Worm (Caenorhabditis elegans) whole organism, young adult: ENCODE measurements around the gene spp-16.

ENCODE experiments used
- B0261.1 ChIP-seq: sonication (generic microtip); optimal IDR thresholded peaks from 2 replicates; lab custom pipeline; 2016; ENCODE audit warnings: mild to moderate bottlenecking, missing genetic modification characterization, moderate library complexity, missing compliant biosample characterization
- B0336.3 ChIP-seq: fragments of 200-800 bp; sonication (Bioruptor generic); IDR thresholded peaks from 2 replicates; pipeline ENCODE4 v1.3.6; 2022; ENCODE audit warnings: missing genetic modification characterization, missing compliant biosample characterization
- C17E4.6 ChIP-seq: fragments of 200-800 bp; sonication (Bioruptor generic); IDR thresholded peaks from 2 replicates; pipeline ENCODE4 v1.3.6; 2022; ENCODE audit warnings: missing genetic modification reagents, missing genetic modification characterization, missing compliant biosample characterization
- F39B2.1 ChIP-seq: fragments of 200-800 bp; sonication (Bioruptor generic); IDR thresholded peaks from 2 replicates; pipeline ENCODE4 v1.3.6; 2022; ENCODE audit warnings: missing genetic modification reagents, missing genetic modification characterization, missing compliant biosample characterization
- K12H6.12 ChIP-seq: fragments of 200-800 bp; sonication (Bioruptor generic); optimal IDR thresholded peaks from 2 replicates; lab custom pipeline; 2018; ENCODE audit warnings: mild to moderate bottlenecking, missing genetic modification characterization, missing compliant biosample characterization
- T26A5.8 ChIP-seq: sonication (generic microtip); optimal IDR thresholded peaks from 2 replicates; lab custom pipeline; 2016; ENCODE audit warnings: missing genetic modification characterization, missing compliant biosample characterization
- Y53G8AR.9 ChIP-seq: fragments of 200-800 bp; sonication (Bioruptor generic); conservative IDR thresholded peaks from 2 replicates; pipeline ENCODE4 v1.3.6; 2022; ENCODE audit warnings: missing genetic modification reagents, missing genetic modification characterization, missing compliant biosample characterization
- Y67H2A.10 ChIP-seq: fragments of 200-800 bp; sonication (Bioruptor generic); conservative IDR thresholded peaks from 2 replicates; pipeline ENCODE4 v1.3.6; 2022; ENCODE audit warnings: missing genetic modification reagents, missing genetic modification characterization, missing compliant biosample characterization
- akir-1 ChIP-seq: fragments of 200-800 bp; sonication (Bioruptor generic); optimal IDR thresholded peaks from 2 replicates; lab custom pipeline; 2018; ENCODE audit warnings: mild to moderate bottlenecking, missing genetic modification characterization, moderate library complexity, missing compliant biosample characterization
- ama-1 ChIP-seq, 3 experiments: fragments of 150-350 bp in 1 of 3; sonication (generic microtip) in 2 of 3; optimal IDR thresholded peaks; 2 replicates each; lab custom pipeline; 2014 to 2018; ENCODE audit warnings: missing biosample characterization in 2 of 3, missing genetic modification characterization in 2 of 3, missing genetic modification reagents in 2 of 3
- aptf-2 ChIP-seq: fragments of 200-800 bp; sonication (Bioruptor generic); conservative IDR thresholded peaks from 2 replicates; pipeline ENCODE4 v1.3.6; 2022; ENCODE audit warnings: missing genetic modification reagents, missing genetic modification characterization, missing compliant biosample characterization
- attf-5 ChIP-seq: fragments of 200-800 bp; sonication (Bioruptor generic); optimal IDR thresholded peaks from 2 replicates; lab custom pipeline; 2018; ENCODE audit warnings: mild to moderate bottlenecking, missing genetic modification characterization, missing compliant biosample characterization
- bed-1 ChIP-seq: fragments of 200-800 bp; sonication (Bioruptor generic); IDR thresholded peaks from 2 replicates; pipeline ENCODE4 v1.3.6; 2022; ENCODE audit warnings: missing genetic modification reagents, missing genetic modification characterization, missing compliant biosample characterization
- bed-2 ChIP-seq: fragments of 200-800 bp; sonication (Bioruptor generic); IDR thresholded peaks from 2 replicates; pipeline ENCODE4 v1.3.6; 2022; ENCODE audit warnings: missing genetic modification reagents, missing genetic modification characterization, missing compliant biosample characterization
- cebp-2 ChIP-seq: fragments of 200-800 bp; sonication (Bioruptor generic); IDR thresholded peaks from 2 replicates; pipeline ENCODE4 v1.3.6; 2022; ENCODE audit warnings: missing genetic modification characterization, missing compliant biosample characterization
- ceh-79 ChIP-seq: sonication (generic microtip); optimal IDR thresholded peaks from 2 replicates; lab custom pipeline; 2017; ENCODE audit warnings: mild to moderate bottlenecking, missing genetic modification characterization, missing compliant biosample characterization
- die-1 ChIP-seq: sonication (generic microtip); optimal IDR thresholded peaks from 2 replicates; lab custom pipeline; 2016; ENCODE audit warnings: missing genotype, mild to moderate bottlenecking, missing genetic modification characterization, missing compliant biosample characterization
- dpff-1 ChIP-seq: sonication (generic microtip); optimal IDR thresholded peaks from 2 replicates; lab custom pipeline; 2017; ENCODE audit warnings: mild to moderate bottlenecking, missing genetic modification characterization, missing compliant biosample characterization
- dpl-1 ChIP-seq: fragments of 150-350 bp; optimal IDR thresholded peaks from 2 replicates; lab custom pipeline; 2014; ENCODE audit warnings: missing biosample characterization, missing genetic modification reagents, missing genetic modification characterization
- efl-1 ChIP-seq: fragments of 150-350 bp; optimal IDR thresholded peaks from 2 replicates; lab custom pipeline; 2014; ENCODE audit warnings: missing biosample characterization, missing genetic modification reagents, missing genetic modification characterization
- hlh-12 ChIP-seq: sonication (generic microtip); optimal IDR thresholded peaks from 2 replicates; lab custom pipeline; 2016; ENCODE audit warnings: missing genetic modification characterization, missing compliant biosample characterization
- hlh-26 ChIP-seq: fragments of 200-800 bp; sonication (Bioruptor generic); conservative IDR thresholded peaks from 2 replicates; pipeline ENCODE4 v1.3.6; 2022; ENCODE audit warnings: missing genetic modification reagents, missing genetic modification characterization, missing compliant biosample characterization
- hmg-1.2 ChIP-seq: fragments of 200-800 bp; sonication (Bioruptor generic); IDR thresholded peaks from 2 replicates; pipeline ENCODE4 v1.3.6; 2022; ENCODE audit warnings: missing genetic modification reagents, missing genetic modification characterization, missing compliant biosample characterization
- let-607 ChIP-seq, 2 experiments: fragments of 200-800 bp in 1 of 2; sonication (Bioruptor generic) in 1 of 2; sonication (generic microtip) in 1 of 2; optimal IDR thresholded peaks; 2 replicates each; lab custom pipeline; 2016 to 2018; ENCODE audit warnings: mild to moderate bottlenecking in 2 of 2, missing compliant biosample characterization in 2 of 2, missing genetic modification characterization in 2 of 2, moderate library complexity in 2 of 2, missing genotype in 1 of 2
- lir-1 ChIP-seq: fragments of 200-800 bp; sonication (Bioruptor generic); conservative IDR thresholded peaks from 2 replicates; pipeline ENCODE4 v1.3.6; 2022; ENCODE audit warnings: missing genetic modification reagents, missing genetic modification characterization, missing compliant biosample characterization
- lsy-27 ChIP-seq: sonication (generic microtip); optimal IDR thresholded peaks from 2 replicates; lab custom pipeline; 2017; ENCODE audit warnings: missing genetic modification characterization, mild to moderate bottlenecking, missing compliant biosample characterization, antibody characterized with exemption, missing genotype, borderline replicate concordance; ENCODE audit not compliant: insufficient read depth
- madf-6 ChIP-seq: fragments of 200-800 bp; sonication (Bioruptor generic); IDR thresholded peaks from 2 replicates; pipeline ENCODE4 v1.3.6; 2022; ENCODE audit warnings: missing genetic modification reagents, missing genetic modification characterization, missing compliant biosample characterization
- madf-8 ChIP-seq: fragments of 200-800 bp; sonication (Bioruptor generic); conservative IDR thresholded peaks from 2 replicates; pipeline ENCODE4 v1.3.6; 2022; ENCODE audit warnings: missing genetic modification reagents, missing genetic modification characterization, missing compliant biosample characterization
- mcd-1 ChIP-seq: fragments of 200-800 bp; sonication (Bioruptor generic); IDR thresholded peaks from 2 replicates; pipeline ENCODE4 v1.3.6; 2022; ENCODE audit warnings: missing genetic modification reagents, missing genetic modification characterization, missing compliant biosample characterization
- mxl-1 ChIP-seq: sonication (generic microtip); optimal IDR thresholded peaks from 2 replicates; lab custom pipeline; 2016; ENCODE audit warnings: missing genetic modification characterization, missing compliant biosample characterization
- nfya-1 ChIP-seq: sonication (generic microtip); optimal IDR thresholded peaks from 2 replicates; lab custom pipeline; 2017; ENCODE audit warnings: antibody characterized with exemption, missing compliant biosample characterization, missing genetic modification characterization, borderline replicate concordance; ENCODE audit not compliant: insufficient read depth
- nhr-120 ChIP-seq: fragments of 200-800 bp; sonication (Bioruptor generic); IDR thresholded peaks from 2 replicates; pipeline ENCODE4 v1.3.6; 2022; ENCODE audit warnings: missing genetic modification characterization, missing compliant biosample characterization
- nhr-179 ChIP-seq: sonication (generic microtip); optimal IDR thresholded peaks from 2 replicates; lab custom pipeline; 2016; ENCODE audit warnings: mild to moderate bottlenecking, missing genetic modification characterization, missing compliant biosample characterization
- pbrm-1 ChIP-seq: fragments of 200-800 bp; sonication (Bioruptor generic); IDR thresholded peaks from 2 replicates; pipeline ENCODE4 v1.3.6; 2022; ENCODE audit warnings: missing genetic modification reagents, missing genetic modification characterization, missing compliant biosample characterization
- pha-4 ChIP-seq: fragments of 150-350 bp; sonication (generic microtip); optimal IDR thresholded peaks from 2 replicates; lab custom pipeline; 2014; ENCODE audit warnings: missing biosample characterization, missing genetic modification reagents, missing genetic modification characterization
- rec-8 ChIP-seq, 2 experiments: sonication (generic microtip); optimal IDR thresholded peaks; 2 replicates each; lab custom pipeline; 2016; ENCODE audit warnings: mild to moderate bottlenecking in 2 of 2, missing genetic modification characterization in 2 of 2, missing genetic modification reagents in 2 of 2, missing genotype in 2 of 2, missing biosample characterization in 1 of 2, missing compliant biosample characterization in 1 of 2, moderate library complexity in 1 of 2
- repo-1 ChIP-seq: sonication (generic microtip); optimal IDR thresholded peaks from 2 replicates; lab custom pipeline; 2017; ENCODE audit warnings: mild to moderate bottlenecking, missing genetic modification characterization, missing compliant biosample characterization
- snpc-1.1 ChIP-seq: sonication (generic microtip); optimal IDR thresholded peaks from 2 replicates; lab custom pipeline; 2017; ENCODE audit warnings: missing genetic modification characterization, mild to moderate bottlenecking, missing compliant biosample characterization, antibody characterized with exemption, moderate library complexity, missing genotype, missing genetic modification reagents; ENCODE audit not compliant: insufficient read depth
- snpc-4 ChIP-seq, 5 experiments: fragments of 150-350 bp in 1 of 5; sonication (generic microtip) in 4 of 5; optimal IDR thresholded peaks; 2 replicates each; lab custom pipeline; 2014 to 2018; ENCODE audit warnings: missing genetic modification characterization in 5 of 5, missing biosample characterization in 3 of 5, antibody characterized with exemption in 2 of 5, mild to moderate bottlenecking in 2 of 5, missing compliant biosample characterization in 2 of 5, missing genotype in 2 of 5, moderate library complexity in 2 of 5, missing genetic modification reagents in 1 of 5
- somi-1 ChIP-seq: fragments of 200-800 bp; sonication (Bioruptor generic); optimal IDR thresholded peaks from 2 replicates; lab custom pipeline; 2018; ENCODE audit warnings: mild to moderate bottlenecking, missing genetic modification characterization, missing compliant biosample characterization
- tbp1 ChIP-seq: fragments of 200-800 bp; sonication (Bioruptor generic); optimal IDR thresholded peaks from 2 replicates; lab custom pipeline; 2018; ENCODE audit warnings: mild to moderate bottlenecking, missing genetic modification characterization, missing compliant biosample characterization
- zim-3 ChIP-seq: sonication (generic microtip); optimal IDR thresholded peaks from 2 replicates; lab custom pipeline; 2017; ENCODE audit warnings: mild to moderate bottlenecking, missing genetic modification characterization, moderate library complexity, missing compliant biosample characterization

Gene spp-16

ce11 chrV:10887564-10887963 lies 13.5 kb downstream of the spp-16 start (continued):
- TF ChIP-seq bed-1 (GFP tag; lab: Robert Waterston, UW) (no peak), nhr-120 (GFP tag; lab: Robert Waterston, UW) (no peak), let-607 (tag; optimal IDR thresholded peaks at IDR 0.05; lab: Kevin White, UChicago) (peak in 1 of 2 experiments; percentile 20), akir-1 (GFP tag; lab: Kevin White, UChicago) (no peak), lsy-27 (tag; lab: Kevin White, UChicago) (no peak), nhr-179 (tag; lab: Kevin White, UChicago) (no peak), mxl-1 (tag; lab: Kevin White, UChicago) (no peak), Y67H2A.10 (GFP tag; lab: Robert Waterston, UW) (no peak), efl-1 (no peak), pha-4 (tag; lab: Kevin White, UChicago) (no peak), B0336.3 (GFP tag; lab: Robert Waterston, UW) (peak; percentile 62; the same call in 1 of the 2 replicates), lir-1 (GFP tag; lab: Robert Waterston, UW) (no peak), ceh-79 (no peak), madf-8 (GFP tag; lab: Robert Waterston, UW) (no peak), dpff-1 (peak; percentile 27), C17E4.6 (no peak), nfya-1 (no peak), K12H6.12 (tag; lab: Kevin White, UChicago) (no peak), die-1 (tag; lab: Kevin White, UChicago) (peak; percentile 2), attf-5 (GFP tag; lab: Kevin White, UChicago) (no peak), zim-3 (no peak), snpc-4 (GFP tag; optimal IDR thresholded peaks at IDR 0.05; lab: Kevin White, UChicago) (no peak), snpc-4 (tag; optimal IDR thresholded peaks at IDR 0.05; lab: Kevin White, UChicago) (no peak), repo-1 (tag; lab: Kevin White, UChicago) (peak; percentile 84), aptf-2 (no peak), madf-6 (GFP tag; lab: Robert Waterston, UW) (no peak), T26A5.8 (tag; lab: Kevin White, UChicago) (no peak), dpl-1 (no peak), tbp1 (GFP tag; lab: Kevin White, UChicago) (no peak), pbrm-1 (GFP tag; lab: Robert Waterston, UW) (peak; percentile 57), cebp-2 (no peak), snpc-1.1 (tag; lab: Kevin White, UChicago) (no peak), hmg-1.2 (no peak), hlh-26 (GFP tag; lab: Robert Waterston, UW) (no peak), F39B2.1 (no peak), bed-2 (GFP tag; lab: Robert Waterston, UW) (no peak), ama-1 (optimal IDR thresholded peaks at IDR 0.05; lab: Kevin White, UChicago) (peak; percentile 26), ama-1 (GFP tag; optimal IDR thresholded peaks at IDR 0.05; lab: Kevin White, UChicago) (no peak), somi-1 (GFP tag; lab: Kevin White, UChicago) (peak; percentile 42), B0261.1 (tag; lab: Kevin White, UChicago) (no peak), Y53G8AR.9 (peak; percentile 56; the same call in 1 of the 2 replicates), mcd-1 (GFP tag; lab: Robert Waterston, UW) (no peak), hlh-12 (no peak), rec-8 (tag; optimal IDR thresholded peaks at IDR 0.05; lab: Kevin White, UChicago) (no peak)
